Fruit fly (Drosophila melanogaster) whole organism, embryonic: ENCODE data around the gene ND-B16.6.

Source experiments
- Adf1 ChIP-seq: fragments of 200-800 bp; sonication (Bioruptor generic); IDR thresholded peaks from 2 replicates; pipeline ENCODE4 v1.3.6; 2022; ENCODE audit warnings: missing biosample characterization, missing genetic modification characterization
- CG10209 ChIP-seq: fragments of 200-800 bp; sonication (Bioruptor generic); optimal IDR thresholded peaks from 3 replicates; lab custom pipeline; 2017; ENCODE audit warnings: missing biosample characterization, mild to moderate bottlenecking, missing genetic modification characterization, missing genetic modification reagents
- CG11456 ChIP-seq: fragments of 200-800 bp; sonication (Bioruptor generic); IDR thresholded peaks from 3 replicates; pipeline ENCODE4 v1.3.6; 2022; ENCODE audit warnings: missing biosample characterization, missing genetic modification characterization
- CG13424 ChIP-seq: fragments of 200-800 bp; sonication (Bioruptor generic); optimal IDR thresholded peaks from 2 replicates; lab custom pipeline; 2019; ENCODE audit warnings: missing biosample characterization, mild to moderate bottlenecking, missing genetic modification characterization, moderate library complexity
- CG13775 ChIP-seq: fragments of 200-800 bp; sonication (Bioruptor generic); optimal IDR thresholded peaks from 3 replicates; lab custom pipeline; 2017; ENCODE audit warnings: missing biosample characterization, mild to moderate bottlenecking, missing genetic modification characterization
- CG1603 ChIP-seq: fragments of 200-800 bp; sonication (Bioruptor generic); optimal IDR thresholded peaks from 2 replicates; lab custom pipeline; 2019; ENCODE audit warnings: missing biosample characterization, mild to moderate bottlenecking, missing genetic modification characterization, moderate library complexity
- CG18011 ChIP-seq: fragments of 200-800 bp; sonication (Bioruptor generic); optimal IDR thresholded peaks from 2 replicates; lab custom pipeline; 2017; ENCODE audit warnings: missing biosample characterization, missing genetic modification characterization, mild to moderate bottlenecking, moderate library complexity, missing genotype
- CG33213 ChIP-seq: fragments of 200-800 bp; sonication (Bioruptor generic); optimal IDR thresholded peaks from 3 replicates; lab custom pipeline; 2016; ENCODE audit warnings: missing biosample characterization, missing genetic modification characterization
- CG6175 ChIP-seq: fragments of 200-800 bp; sonication (Bioruptor generic); IDR thresholded peaks from 3 replicates; pipeline ENCODE4 v1.3.6; 2022; ENCODE audit warnings: missing biosample characterization, missing genetic modification characterization
- CG6654 ChIP-seq: fragments of 200-800 bp; sonication (Bioruptor generic); optimal IDR thresholded peaks from 2 replicates; lab custom pipeline; 2017; ENCODE audit warnings: missing biosample characterization, mild to moderate bottlenecking, missing genetic modification characterization
- CG6791 ChIP-seq: fragments of 200-800 bp; sonication (Bioruptor generic); IDR thresholded peaks from 3 replicates; pipeline ENCODE4 v1.3.6; 2022; ENCODE audit warnings: missing biosample characterization, missing genetic modification characterization; ENCODE audit not compliant: partially characterized antibody
- CG7987 ChIP-seq: fragments of 200-800 bp; sonication (Bioruptor generic); optimal IDR thresholded peaks from 2 replicates; lab custom pipeline; 2018; ENCODE audit warnings: missing biosample characterization, mild to moderate bottlenecking, missing genetic modification characterization, moderate library complexity
- CG8359 ChIP-seq: fragments of 200-800 bp; sonication (Bioruptor generic); optimal IDR thresholded peaks from 2 replicates; lab custom pipeline; 2017; ENCODE audit warnings: missing biosample characterization, mild to moderate bottlenecking, missing genetic modification characterization, borderline replicate concordance
- CG8388 ChIP-seq: fragments of 200-800 bp; sonication (Bioruptor generic); optimal IDR thresholded peaks from 2 replicates; lab custom pipeline; 2019; ENCODE audit warnings: missing biosample characterization, mild to moderate bottlenecking, missing genetic modification characterization, moderate library complexity
- CG8478 ChIP-seq: fragments of >200 bp; optimal IDR thresholded peaks from 2 replicates; lab custom pipeline; 2018
- CG9727 ChIP-seq: fragments of 200-800 bp; sonication (Bioruptor generic); optimal IDR thresholded peaks from 3 replicates; lab custom pipeline; 2017; ENCODE audit warnings: missing biosample characterization, mild to moderate bottlenecking, missing genetic modification characterization
- CG9876 ChIP-seq: fragments of 200-800 bp; sonication (Bioruptor generic); optimal IDR thresholded peaks from 2 replicates; lab custom pipeline; 2016; ENCODE audit warnings: missing biosample characterization, missing genetic modification characterization
- Dip3 ChIP-seq: fragments of 200-800 bp; sonication (Bioruptor generic); optimal IDR thresholded peaks from 3 replicates; lab custom pipeline; 2016; ENCODE audit warnings: missing biosample characterization, missing genetic modification characterization
- Dll ChIP-seq: fragments of 200-800 bp; sonication (Bioruptor generic); IDR thresholded peaks from 4 replicates; pipeline ENCODE4 v1.3.6; 2022; ENCODE audit warnings: missing biosample characterization, missing genetic modification characterization; ENCODE audit not compliant: partially characterized antibody
- Fer1 ChIP-seq: fragments of 200-800 bp; sonication (Bioruptor generic); optimal IDR thresholded peaks from 2 replicates; lab custom pipeline; 2017; ENCODE audit warnings: missing biosample characterization, mild to moderate bottlenecking, missing genetic modification characterization
- Fer2 ChIP-seq: fragments of 200-800 bp; sonication (Bioruptor generic); optimal IDR thresholded peaks from 2 replicates; lab custom pipeline; 2018; ENCODE audit warnings: missing biosample characterization, mild to moderate bottlenecking, missing genetic modification characterization, moderate library complexity
- Mad ChIP-seq: fragments of 200-800 bp; sonication (Bioruptor generic); optimal IDR thresholded peaks from 2 replicates; lab custom pipeline; 2016; ENCODE audit warnings: missing biosample characterization, missing genetic modification characterization
- Stat92E ChIP-seq, 3 experiments: fragments of >200 bp in 2 of 3; fragments of 200-800 bp in 1 of 3; sonication (Bioruptor generic) in 1 of 3; optimal IDR thresholded peaks; 2 replicates each; lab custom pipeline; 2017 to 2019; ENCODE audit warnings: missing biosample characterization in 3 of 3, missing genetic modification characterization in 3 of 3, mild to moderate bottlenecking in 1 of 3, moderate library complexity in 1 of 3
- Vsx1 ChIP-seq: fragments of 200-800 bp; sonication (Bioruptor generic); optimal IDR thresholded peaks from 2 replicates; lab custom pipeline; 2017; ENCODE audit warnings: missing biosample characterization, mild to moderate bottlenecking, missing genetic modification characterization, missing genetic modification reagents
- ac ChIP-seq: fragments of 200-800 bp; sonication (Bioruptor generic); optimal IDR thresholded peaks from 3 replicates; lab custom pipeline; 2017; ENCODE audit warnings: missing biosample characterization, mild to moderate bottlenecking, missing genetic modification characterization
- aop ChIP-seq: fragments of 200-800 bp; sonication (Bioruptor generic); IDR thresholded peaks from 2 replicates; pipeline ENCODE4 v1.3.6; 2022; ENCODE audit warnings: missing biosample characterization, missing genetic modification characterization
- ash1 ChIP-seq: fragments of 200-800 bp; sonication (Bioruptor generic); optimal IDR thresholded peaks from 2 replicates; lab custom pipeline; 2018; ENCODE audit warnings: missing biosample characterization, mild to moderate bottlenecking, missing genetic modification characterization
- btn ChIP-seq: fragments of 200-800 bp; sonication (Bioruptor generic); optimal IDR thresholded peaks from 2 replicates; lab custom pipeline; 2016; ENCODE audit warnings: missing biosample characterization, missing genetic modification characterization
- crc ChIP-seq: fragments of 200-800 bp; sonication (Bioruptor generic); optimal IDR thresholded peaks from 2 replicates; lab custom pipeline; 2016; ENCODE audit warnings: missing biosample characterization, missing genetic modification characterization
- crp ChIP-seq, 2 experiments: fragments of 200-800 bp; sonication (Bioruptor generic); optimal IDR thresholded peaks; 2 replicates in 1 of 2; 3 replicates in 1 of 2; lab custom pipeline; 2017; ENCODE audit warnings: missing biosample characterization in 2 of 2, missing genetic modification characterization in 2 of 2, mild to moderate bottlenecking in 1 of 2, moderate library complexity in 1 of 2
- cwo ChIP-seq: fragments of 200-800 bp; sonication (Bioruptor generic); optimal IDR thresholded peaks from 3 replicates; lab custom pipeline; 2017; ENCODE audit warnings: missing biosample characterization, missing genetic modification characterization, mild to moderate bottlenecking, moderate library complexity, missing genetic modification reagents
- dati ChIP-seq: fragments of 200-800 bp; sonication (Bioruptor generic); IDR thresholded peaks from 2 replicates; pipeline ENCODE4 v1.3.6; 2022; ENCODE audit warnings: missing biosample characterization, missing genetic modification characterization
- dm ChIP-seq: fragments of 200-800 bp; sonication (Bioruptor generic); optimal IDR thresholded peaks from 3 replicates; lab custom pipeline; 2016; ENCODE audit warnings: missing biosample characterization, missing genetic modification characterization
- ewg ChIP-seq: fragments of 200-800 bp; sonication (Bioruptor generic); optimal IDR thresholded peaks from 3 replicates; lab custom pipeline; 2017; ENCODE audit warnings: mild to moderate bottlenecking, missing biosample characterization, missing genetic modification reagents, missing genetic modification characterization
- fu2 ChIP-seq: fragments of 200-800 bp; sonication (Bioruptor generic); optimal IDR thresholded peaks from 2 replicates; lab custom pipeline; 2016; ENCODE audit warnings: missing biosample characterization, missing genetic modification characterization
- gsb ChIP-seq: fragments of 200-800 bp; sonication (Bioruptor generic); IDR thresholded peaks from 2 replicates; pipeline ENCODE4 v1.3.6; 2022; ENCODE audit warnings: missing biosample characterization, missing genetic modification characterization
- gsb-n ChIP-seq: fragments of 200-800 bp; sonication (Bioruptor generic); optimal IDR thresholded peaks from 3 replicates; lab custom pipeline; 2018; ENCODE audit warnings: missing biosample characterization, mild to moderate bottlenecking, missing genetic modification characterization
- lmd ChIP-seq: fragments of 200-800 bp; sonication (Bioruptor generic); IDR thresholded peaks from 2 replicates; pipeline ENCODE4 v1.3.6; 2022; ENCODE audit warnings: missing biosample characterization, missing genetic modification characterization
- mirr ChIP-seq: fragments of 200-800 bp; sonication (Bioruptor generic); optimal IDR thresholded peaks from 3 replicates; lab custom pipeline; 2018; ENCODE audit warnings: missing biosample characterization, mild to moderate bottlenecking, missing genetic modification characterization
- odd ChIP-seq: fragments of 200-800 bp; sonication (Bioruptor generic); optimal IDR thresholded peaks from 2 replicates; lab custom pipeline; 2017; ENCODE audit warnings: missing biosample characterization, mild to moderate bottlenecking, missing genetic modification characterization
- org-1 ChIP-seq: fragments of 200-800 bp; sonication (Bioruptor generic); optimal IDR thresholded peaks from 2 replicates; lab custom pipeline; 2017; ENCODE audit warnings: missing biosample characterization, missing genetic modification characterization
- row ChIP-seq: fragments of 200-800 bp; sonication (Bioruptor generic); IDR thresholded peaks from 3 replicates; pipeline ENCODE4 v1.3.6; 2022; ENCODE audit warnings: missing biosample characterization, missing genetic modification characterization
- run ChIP-seq: fragments of 200-800 bp; sonication (Bioruptor generic); optimal IDR thresholded peaks from 3 replicates; lab custom pipeline; 2018; ENCODE audit warnings: missing biosample characterization, mild to moderate bottlenecking, missing genetic modification characterization
- sc ChIP-seq, 3 experiments: fragments of >200 bp in 2 of 3; fragments of 200-800 bp in 1 of 3; sonication (Bioruptor generic) in 1 of 3; optimal IDR thresholded peaks; 2 replicates in 2 of 3; 3 replicates in 1 of 3; lab custom pipeline; 2017; ENCODE audit warnings: mild to moderate bottlenecking in 1 of 3, missing biosample characterization in 1 of 3, missing genetic modification characterization in 1 of 3, missing genetic modification reagents in 1 of 3
- sqz ChIP-seq: fragments of 200-800 bp; sonication (Bioruptor generic); optimal IDR thresholded peaks from 3 replicates; lab custom pipeline; 2018; ENCODE audit warnings: missing biosample characterization, mild to moderate bottlenecking, missing genetic modification characterization
- tgo ChIP-seq: fragments of 200-800 bp; sonication (Bioruptor generic); IDR thresholded peaks from 3 replicates; pipeline ENCODE4 v1.3.6; 2022; ENCODE audit warnings: missing biosample characterization, missing genetic modification characterization
- tin ChIP-seq: fragments of 200-800 bp; sonication (Bioruptor generic); optimal IDR thresholded peaks from 3 replicates; lab custom pipeline; 2016; ENCODE audit warnings: missing biosample characterization, missing genetic modification characterization
- toy ChIP-seq: fragments of 200-800 bp; sonication (Bioruptor generic); IDR thresholded peaks from 2 replicates; pipeline ENCODE4 v1.3.6; 2022; ENCODE audit warnings: missing biosample characterization, missing genetic modification characterization
- ttk ChIP-seq: fragments of 200-800 bp; sonication (Bioruptor generic); IDR thresholded peaks from 2 replicates; pipeline ENCODE4 v2.1.2; 2022; ENCODE audit warnings: missing biosample characterization, missing genetic modification characterization
- wdn ChIP-seq: fragments of 200-800 bp; sonication (Bioruptor generic); IDR thresholded peaks from 2 replicates; pipeline ENCODE4 v1.3.6; 2022; ENCODE audit warnings: missing biosample characterization, missing genetic modification characterization

The ND-B16.6 gene

DNA sequence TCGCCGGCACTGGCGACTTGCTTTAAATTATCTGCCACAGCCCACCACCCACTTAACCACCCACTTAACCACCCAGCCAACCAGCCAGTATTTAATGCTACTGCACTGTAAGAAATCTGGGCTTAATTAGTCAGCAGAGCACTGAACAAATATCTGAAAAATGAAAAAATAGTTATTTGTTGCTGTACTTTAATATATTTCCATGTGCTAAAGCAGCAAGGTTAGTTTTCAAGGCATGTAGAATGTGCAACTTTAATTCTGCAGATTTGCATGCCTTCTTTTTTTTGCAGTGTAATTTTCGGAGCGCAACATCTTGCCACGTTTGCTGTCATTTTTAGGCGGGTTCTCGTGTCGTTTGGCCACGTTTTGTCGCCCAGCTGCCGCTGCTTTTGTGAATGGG lies 25.4 kb upstream of the ND-B16.6 start (continued):
- no peak for TF ChIP-seq CG11456 (GFP tag; lab: Robert Waterston, UW)
- no peak for TF ChIP-seq run (tag; lab: Kevin White, UChicago)
- TF ChIP-seq CG9727 (GFP tag; lab: Kevin White, UChicago) = peak; percentile 36
- TF ChIP-seq CG9876 (GFP tag; lab: Kevin White, UChicago) = no peak
- TF ChIP-seq lmd (GFP tag; lab: Robert Waterston, UW) = peak; percentile 31; the same call in 1 of the 2 replicates
- peak; percentile 43; the same call in 1 of the 2 replicates for TF ChIP-seq ttk (GFP tag; lab: Robert Waterston, UW)
- no peak for TF ChIP-seq CG6791 (GFP tag; lab: Robert Waterston, UW)
- no peak for TF ChIP-seq gsb-n (tag; lab: Kevin White, UChicago)
- no peak for TF ChIP-seq ewg (GFP tag; lab: Kevin White, UChicago)
- TF ChIP-seq row (GFP tag; lab: Robert Waterston, UW) = peak; percentile 72
- TF ChIP-seq CG8359 (GFP tag; lab: Kevin White, UChicago) = no peak
- TF ChIP-seq cwo (GFP tag; lab: Kevin White, UChicago) = peak; percentile 61
- no peak for TF ChIP-seq ac (GFP tag; lab: Kevin White, UChicago)
- peak; percentile 6 for TF ChIP-seq Dip3
- no peak for TF ChIP-seq sc (optimal IDR thresholded peaks at IDR 0.05; lab: Kevin White, UChicago)
- no peak for TF ChIP-seq sc (GFP tag; optimal IDR thresholded peaks at IDR 0.05; lab: Kevin White, UChicago)
- no peak for TF ChIP-seq gsb (GFP tag; lab: Robert Waterston, UW)
- TF ChIP-seq CG33213 (GFP tag; lab: Kevin White, UChicago) = no peak
- no peak for TF ChIP-seq CG18011 (GFP tag; lab: Kevin White, UChicago)
- no peak for TF ChIP-seq Adf1
- no peak for TF ChIP-seq ash1 (GFP tag; lab: Kevin White, UChicago)
- TF ChIP-seq CG1603 = peak; percentile 64
- no peak for TF ChIP-seq aop (GFP tag; lab: Robert Waterston, UW)
- no peak for TF ChIP-seq btn (GFP tag; lab: Kevin White, UChicago)
- TF ChIP-seq wdn (GFP tag; lab: Robert Waterston, UW) = no peak; the same call in 1 of the 2 replicates
- peak; percentile 16 for TF ChIP-seq crc (GFP tag; lab: Kevin White, UChicago)
- no peak for TF ChIP-seq CG6175
- TF ChIP-seq CG13424 (tag; lab: Kevin White, UChicago) = peak; percentile 43
- peak; percentile 49 for TF ChIP-seq tin
- no peak for TF ChIP-seq sqz (GFP tag; lab: Kevin White, UChicago)
- TF ChIP-seq Stat92E (GFP tag; optimal IDR thresholded peaks at IDR 0.05; lab: Kevin White, UChicago) = no peak
- TF ChIP-seq CG8478 (lab: Kevin White, UChicago) = no peak
- no peak for TF ChIP-seq toy
- TF ChIP-seq fu2 (GFP tag; lab: Kevin White, UChicago) = no peak
- TF ChIP-seq Mad (GFP tag; lab: Kevin White, UChicago) = peak; percentile 3
- no peak for TF ChIP-seq dm (GFP tag; lab: Kevin White, UChicago)
- TF ChIP-seq CG6654 (GFP tag; lab: Kevin White, UChicago) = no peak
- TF ChIP-seq Vsx1 (GFP tag; lab: Kevin White, UChicago) = no peak
- peak; percentile 49 for TF ChIP-seq org-1 (GFP tag; lab: Kevin White, UChicago)
- TF ChIP-seq CG7987 = no peak
- no peak for TF ChIP-seq mirr (GFP tag; lab: Kevin White, UChicago)
- no peak for TF ChIP-seq dati (GFP tag; lab: Robert Waterston, UW)
- no peak for TF ChIP-seq odd (GFP tag; lab: Kevin White, UChicago)
- TF ChIP-seq CG13775 (GFP tag; lab: Kevin White, UChicago) = no peak
- peak; percentile 39 for TF ChIP-seq CG10209 (GFP tag; lab: Kevin White, UChicago)
- no peak for TF ChIP-seq Dll (GFP tag; lab: Robert Waterston, UW)
- TF ChIP-seq Fer1 (GFP tag; lab: Kevin White, UChicago) = peak; percentile 79
- TF ChIP-seq crp (GFP tag; optimal IDR thresholded peaks at IDR 0.05; lab: Kevin White, UChicago) = no peak
- TF ChIP-seq Fer2 (tag; lab: Kevin White, UChicago) = no peak
- no peak for TF ChIP-seq CG8388 (GFP tag; lab: Kevin White, UChicago)
- TF ChIP-seq tgo (GFP tag; lab: Robert Waterston, UW) = peak; percentile 27; the same call in 1 of the 3 replicates
